Fruit fly (Drosophila melanogaster) Kc167 (cell line): ENCODE results near the gene Zaf1.

Experiments
- h ChIP-seq: fragments of >200 bp; optimal IDR thresholded peaks from 3 replicates; lab custom pipeline; 2018; ENCODE audit warnings: missing external identifiers
- insv ChIP-seq: fragments of >200 bp; optimal IDR thresholded peaks from 3 replicates; lab custom pipeline; 2018; ENCODE audit warnings: missing external identifiers
- psq ChIP-seq: fragments of >200 bp; optimal IDR thresholded peaks from 2 replicates; lab custom pipeline; 2017; ENCODE audit warnings: missing external identifiers

DNA sequence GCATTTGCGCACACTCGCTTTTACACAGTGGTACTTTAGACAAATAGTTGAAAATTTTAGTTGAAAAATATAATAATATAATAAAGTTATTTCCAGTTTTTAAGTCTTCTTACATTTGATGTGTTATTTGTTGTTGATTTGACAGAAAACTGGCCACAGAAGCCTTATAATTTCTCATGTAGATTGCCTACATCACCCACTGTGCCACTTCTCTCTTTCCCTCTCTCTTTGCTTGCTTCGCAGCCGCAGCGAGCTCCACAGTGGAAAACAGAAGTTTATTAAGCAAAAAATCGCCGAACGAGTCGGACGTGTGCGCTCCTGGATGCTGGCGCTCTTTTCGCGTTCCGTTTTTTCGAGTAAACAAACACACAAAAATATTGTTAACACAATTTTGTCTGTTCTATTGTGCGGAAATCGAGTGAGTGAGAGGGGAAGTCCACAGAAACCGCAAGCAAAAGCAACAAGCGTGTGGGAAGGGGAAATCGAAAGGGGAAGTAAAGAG is 30.5 kb upstream of the Zaf1 start, which contains the start of gene CG42327:
- TF ChIP-seq psq (lab: Kevin White, UChicago), result no peak
- no peak for TF ChIP-seq insv (lab: Kevin White, UChicago)
- TF ChIP-seq h, result no peak
